Fruit fly (Drosophila melanogaster): ENCODE data around the gene CG12661.

The CG12661 gene

dm6 chrX:8885177-8885576, 38.3 kb downstream of the CG12661 start:
- TF ChIP-seq insv (optimal IDR thresholded peaks at IDR 0.05) = no peak
- no peak for TF ChIP-seq psq (optimal IDR thresholded peaks at IDR 0.05)
- TF ChIP-seq h (optimal IDR thresholded peaks at IDR 0.05) = no peak
- no peak for TF ChIP-seq Myc (optimal IDR thresholded peaks at IDR 0.05)
- TF ChIP-seq ttk (optimal IDR thresholded peaks at IDR 0.05) = no peak
- no peak for TF ChIP-seq Sin3A (optimal IDR thresholded peaks at IDR 0.05)

dm6 chrX:8884678-8885077, 38.8 kb downstream of the CG12661 start:
- no peak for TF ChIP-seq h (optimal IDR thresholded peaks at IDR 0.05)
- TF ChIP-seq insv (optimal IDR thresholded peaks at IDR 0.05) = no peak
- no peak for TF ChIP-seq psq (optimal IDR thresholded peaks at IDR 0.05)
- TF ChIP-seq Myc (optimal IDR thresholded peaks at IDR 0.05) = no peak
- TF ChIP-seq ttk (optimal IDR thresholded peaks at IDR 0.05) = no peak
- no peak for TF ChIP-seq Sin3A (optimal IDR thresholded peaks at IDR 0.05)

dm6 chrX:8883954-8884353, 39.5 kb downstream of the CG12661 start:
- no peak for TF ChIP-seq h (optimal IDR thresholded peaks at IDR 0.05)

dm6 chrX:8883388-8883787, 40.1 kb downstream of the CG12661 start:
- TF ChIP-seq Myc (optimal IDR thresholded peaks at IDR 0.05) (no peak), h (optimal IDR thresholded peaks at IDR 0.05) (no peak)

- TF ChIP-seq Myc (optimal IDR thresholded peaks at IDR 0.05) (no peak), ttk (optimal IDR thresholded peaks at IDR 0.05) (no peak), insv (optimal IDR thresholded peaks at IDR 0.05) (no peak), h (optimal IDR thresholded peaks at IDR 0.05) (no peak), Sin3A (optimal IDR thresholded peaks at IDR 0.05) (no peak), psq (optimal IDR thresholded peaks at IDR 0.05) (no peak)
Measured at dm6 chrX:8881729-8882128, 41.8 kb downstream of the CG12661 start.

- TF ChIP-seq h (optimal IDR thresholded peaks at IDR 0.05) (no peak), Myc (optimal IDR thresholded peaks at IDR 0.05) (no peak), Sin3A (optimal IDR thresholded peaks at IDR 0.05) (no peak), psq (optimal IDR thresholded peaks at IDR 0.05) (no peak), insv (optimal IDR thresholded peaks at IDR 0.05) (no peak), ttk (optimal IDR thresholded peaks at IDR 0.05) (no peak)
Measured at dm6 chrX:8878967-8879554, 44.4 kb downstream of the CG12661 start.

Data from Kc167 (cell line).